Worm (Caenorhabditis elegans) whole organism, L1 larva: Measurements from ENCODE around the gene pik-1.
A peak's percentile ranks its signal among the peaks of the same experiment; 100 is the strongest.

Experiments used
- C04F5.9 ChIP-seq: sonication (generic microtip); optimal IDR thresholded peaks from 2 replicates; lab custom pipeline; 2016; ENCODE audit warnings: missing genetic modification characterization, missing compliant biosample characterization
- C34B4.2 ChIP-seq: sonication (generic microtip); optimal IDR thresholded peaks from 2 replicates; lab custom pipeline; 2017; ENCODE audit warnings: mild to moderate bottlenecking, missing genetic modification characterization, missing compliant biosample characterization
- F16B12.6 ChIP-seq: fragments of 150-350 bp; optimal IDR thresholded peaks from 2 replicates; lab custom pipeline; 2014; ENCODE audit warnings: missing biosample characterization, missing genetic modification characterization
- aly-2 ChIP-seq: fragments of 150-350 bp; optimal IDR thresholded peaks from 2 replicates; lab custom pipeline; 2014; ENCODE audit warnings: missing biosample characterization, missing genetic modification characterization
- ama-1 ChIP-seq: fragments of 150-350 bp; optimal IDR thresholded peaks from 2 replicates; lab custom pipeline; 2014
- blmp-1 ChIP-seq: fragments of 150-350 bp; optimal IDR thresholded peaks from 2 replicates; lab custom pipeline; 2014; ENCODE audit warnings: missing biosample characterization, missing genetic modification characterization
- ceh-82 ChIP-seq, 3 experiments: fragments of 150-350 bp in 1 of 3; sonication (generic microtip) in 2 of 3; optimal IDR thresholded peaks; 2 replicates each; lab custom pipeline; 2014 to 2017; ENCODE audit warnings: missing biosample characterization in 3 of 3, missing genetic modification characterization in 3 of 3
- ceh-88 ChIP-seq: fragments of 200-800 bp; sonication (Bioruptor generic); IDR thresholded peaks from 2 replicates; pipeline ENCODE4 v1.3.6; 2022; ENCODE audit warnings: missing genetic modification characterization, missing compliant biosample characterization
- ces-1 ChIP-seq: fragments of 150-350 bp; optimal IDR thresholded peaks from 2 replicates; lab custom pipeline; 2014; ENCODE audit warnings: missing biosample characterization, missing genetic modification reagents, missing genetic modification characterization
- efl-1 ChIP-seq, 4 experiments: fragments of 150-350 bp; optimal IDR thresholded peaks in 3 of 4; peaks in 1 of 4; 1 replicate in 1 of 4; 2 replicates in 3 of 4; lab custom pipeline; 2014; ENCODE audit warnings: missing biosample characterization in 2 of 4, missing genetic modification characterization in 2 of 4, missing genetic modification reagents in 2 of 4
- efl-3 ChIP-seq: fragments of 200-800 bp; sonication (Bioruptor generic); optimal IDR thresholded peaks from 2 replicates; lab custom pipeline; 2018; ENCODE audit warnings: mild to moderate bottlenecking, missing genetic modification characterization, missing compliant biosample characterization
- egl-13 ChIP-seq: sonication (generic microtip); optimal IDR thresholded peaks from 2 replicates; lab custom pipeline; 2016; ENCODE audit warnings: missing genotype, missing genetic modification reagents, missing genetic modification characterization, missing compliant biosample characterization
- egl-27 ChIP-seq, 2 experiments: fragments of 150-350 bp in 1 of 2; sonication (generic microtip); optimal IDR thresholded peaks; 3 replicates each; lab custom pipeline; 2017 to 2018; ENCODE audit warnings: missing biosample characterization in 2 of 2, missing genetic modification characterization in 2 of 2, missing genetic modification reagents in 2 of 2
- elt-2 ChIP-seq: sonication (generic microtip); optimal IDR thresholded peaks from 2 replicates; lab custom pipeline; 2016; ENCODE audit warnings: missing genetic modification characterization, mild to moderate bottlenecking, inconsistent platforms, missing compliant biosample characterization, missing genetic modification reagents
- elt-3 ChIP-seq, 6 experiments: fragments of 150-350 bp in 1 of 6; sonication (generic microtip); optimal IDR thresholded peaks; 2 replicates each; lab custom pipeline; 2017 to 2018; ENCODE audit warnings: missing biosample characterization in 6 of 6, missing genetic modification characterization in 6 of 6, inconsistent platforms in 1 of 6
- ets-5 ChIP-seq: fragments of 200-800 bp; sonication (Bioruptor generic); IDR thresholded peaks from 2 replicates; pipeline ENCODE4 v1.3.6; 2022; ENCODE audit warnings: missing genetic modification characterization, missing compliant biosample characterization
- fkh-8 ChIP-seq: sonication (generic microtip); optimal IDR thresholded peaks from 2 replicates; lab custom pipeline; 2016; ENCODE audit warnings: mild to moderate bottlenecking, missing genetic modification characterization, missing compliant biosample characterization
- hlh-17 ChIP-seq: fragments of 200-800 bp; sonication (Bioruptor generic); optimal IDR thresholded peaks from 2 replicates; lab custom pipeline; 2018; ENCODE audit warnings: missing genetic modification characterization, mild to moderate bottlenecking, missing compliant biosample characterization, moderate library complexity, borderline replicate concordance
- hlh-4 ChIP-seq: sonication (generic microtip); optimal IDR thresholded peaks from 2 replicates; lab custom pipeline; 2016; ENCODE audit warnings: mild to moderate bottlenecking, missing genetic modification characterization, missing compliant biosample characterization
- isw-1 ChIP-seq: fragments of 200-800 bp; sonication (Bioruptor generic); IDR thresholded peaks from 2 replicates; pipeline ENCODE4 v1.3.6; 2022; ENCODE audit warnings: missing genetic modification characterization, missing compliant biosample characterization
- jun-1 ChIP-seq: fragments of 150-350 bp; optimal IDR thresholded peaks from 2 replicates; lab custom pipeline; 2014; ENCODE audit warnings: missing biosample characterization, missing genetic modification reagents, missing genetic modification characterization
- lin-14 ChIP-seq: fragments of 200-800 bp; sonication (Bioruptor generic); optimal IDR thresholded peaks from 2 replicates; lab custom pipeline; 2018; ENCODE audit warnings: mild to moderate bottlenecking, missing genetic modification characterization, moderate library complexity, missing compliant biosample characterization
- lin-15B ChIP-seq: fragments of 150-350 bp; sonication (generic microtip); optimal IDR thresholded peaks from 3 replicates; lab custom pipeline; 2014; ENCODE audit warnings: missing biosample characterization, missing genetic modification characterization
- lin-35 ChIP-seq, 2 experiments: fragments of 150-350 bp; optimal IDR thresholded peaks; 2 replicates each; lab custom pipeline; 2014; ENCODE audit warnings: missing biosample characterization in 2 of 2, missing genetic modification characterization in 2 of 2, missing genetic modification reagents in 2 of 2
- lsy-2 ChIP-seq, 2 experiments: fragments of 150-350 bp; optimal IDR thresholded peaks; 2 replicates each; lab custom pipeline; 2014; ENCODE audit warnings: missing biosample characterization in 2 of 2, missing genetic modification characterization in 2 of 2
- mab-9 ChIP-seq: fragments of 200-800 bp; sonication (Bioruptor generic); IDR thresholded peaks from 2 replicates; pipeline ENCODE4 v1.3.6; 2022; ENCODE audit warnings: missing genetic modification reagents, missing genetic modification characterization, missing compliant biosample characterization
- mdl-1 ChIP-seq, 2 experiments: fragments of 150-350 bp; optimal IDR thresholded peaks; 2 replicates each; lab custom pipeline; 2014 to 2017; ENCODE audit warnings: missing biosample characterization in 2 of 2, missing genetic modification characterization in 2 of 2, inconsistent platforms in 1 of 2
- mef-2 ChIP-seq: fragments of 150-350 bp; optimal IDR thresholded peaks from 2 replicates; lab custom pipeline; 2014; ENCODE audit warnings: missing biosample characterization, missing genetic modification characterization
- nhr-12 ChIP-seq: sonication (generic microtip); optimal IDR thresholded peaks from 2 replicates; lab custom pipeline; 2017; ENCODE audit warnings: missing biosample characterization, missing genetic modification characterization
- nhr-20 ChIP-seq: sonication (generic microtip); optimal IDR thresholded peaks from 2 replicates; lab custom pipeline; 2016; ENCODE audit warnings: mild to moderate bottlenecking, missing genetic modification characterization, missing compliant biosample characterization
- nhr-28 ChIP-seq: fragments of 150-350 bp; optimal IDR thresholded peaks from 2 replicates; lab custom pipeline; 2014; ENCODE audit warnings: missing biosample characterization, missing genetic modification characterization
- nhr-47 ChIP-seq: sonication (generic microtip); optimal IDR thresholded peaks from 2 replicates; lab custom pipeline; 2016; ENCODE audit warnings: mild to moderate bottlenecking, missing genetic modification characterization, moderate library complexity, missing compliant biosample characterization
- nhr-76 ChIP-seq: sonication (generic microtip); optimal IDR thresholded peaks from 2 replicates; lab custom pipeline; 2017; ENCODE audit warnings: missing biosample characterization, missing genetic modification characterization
- nhr-77 ChIP-seq: fragments of 150-350 bp; optimal IDR thresholded peaks from 2 replicates; lab custom pipeline; 2014; ENCODE audit warnings: missing biosample characterization, missing genetic modification characterization
- nhr-84 ChIP-seq: sonication (generic microtip); optimal IDR thresholded peaks from 2 replicates; lab custom pipeline; 2017; ENCODE audit warnings: missing biosample characterization, missing genetic modification characterization
- nhr-85 ChIP-seq: sonication (generic microtip); peaks from one replicate; lab custom pipeline; 2016; ENCODE audit warnings: missing genetic modification characterization, inconsistent platforms, missing compliant biosample characterization
- pag-3 ChIP-seq: sonication (generic microtip); optimal IDR thresholded peaks from 2 replicates; lab custom pipeline; 2017; ENCODE audit warnings: missing genetic modification characterization, mild to moderate bottlenecking, missing compliant biosample characterization, antibody characterized with exemption, borderline replicate concordance; ENCODE audit not compliant: insufficient read depth
- pax-3 ChIP-seq: fragments of 200-800 bp; sonication (Bioruptor generic); optimal IDR thresholded peaks from 2 replicates; lab custom pipeline; 2018; ENCODE audit warnings: mild to moderate bottlenecking, missing genetic modification characterization, moderate library complexity, missing compliant biosample characterization
- pqm-1 ChIP-seq: sonication (generic microtip); optimal IDR thresholded peaks from 3 replicates; lab custom pipeline; 2017; ENCODE audit warnings: missing biosample characterization, missing genetic modification characterization
- rnt-1 ChIP-seq: sonication (generic microtip); optimal IDR thresholded peaks from 2 replicates; lab custom pipeline; 2016; ENCODE audit warnings: mild to moderate bottlenecking, missing genetic modification characterization, moderate library complexity, missing compliant biosample characterization
- skn-1 ChIP-seq: fragments of 150-350 bp; optimal IDR thresholded peaks from 2 replicates; lab custom pipeline; 2014; ENCODE audit warnings: missing biosample characterization, missing genetic modification characterization
- snu-23 ChIP-seq: sonication (generic microtip); optimal IDR thresholded peaks from 2 replicates; lab custom pipeline; 2016; ENCODE audit warnings: missing genetic modification characterization, missing compliant biosample characterization
- sox-4 ChIP-seq: sonication (generic microtip); optimal IDR thresholded peaks from 2 replicates; lab custom pipeline; 2016; ENCODE audit warnings: missing genetic modification characterization, missing compliant biosample characterization
- sptf-1 ChIP-seq: fragments of 150-350 bp; optimal IDR thresholded peaks from 2 replicates; lab custom pipeline; 2014; ENCODE audit warnings: missing biosample characterization, missing genetic modification characterization
- swsn-7 ChIP-seq: sonication (generic microtip); optimal IDR thresholded peaks from 2 replicates; lab custom pipeline; 2016; ENCODE audit warnings: missing genetic modification characterization, missing compliant biosample characterization
- tbx-2 ChIP-seq: sonication (generic microtip); optimal IDR thresholded peaks from 2 replicates; lab custom pipeline; 2016; ENCODE audit warnings: missing genetic modification characterization, missing compliant biosample characterization
- tlp-1 ChIP-seq: fragments of 150-350 bp; optimal IDR thresholded peaks from 2 replicates; lab custom pipeline; 2014; ENCODE audit warnings: missing biosample characterization, missing genetic modification characterization
- unc-62 ChIP-seq: fragments of 150-350 bp; optimal IDR thresholded peaks from 2 replicates; lab custom pipeline; 2014; ENCODE audit warnings: missing biosample characterization, missing genetic modification reagents, missing genetic modification characterization
- vab-15 ChIP-seq: sonication (generic microtip); optimal IDR thresholded peaks from 2 replicates; lab custom pipeline; 2017; ENCODE audit warnings: missing genotype, mild to moderate bottlenecking, missing genetic modification characterization, missing compliant biosample characterization
- zag-1 ChIP-seq: fragments of 150-350 bp; optimal IDR thresholded peaks from 2 replicates; lab custom pipeline; 2014; ENCODE audit warnings: missing biosample characterization, missing genetic modification characterization
- ztf-11 ChIP-seq, 2 experiments: sonication (generic microtip); optimal IDR thresholded peaks; 2 replicates each; lab custom pipeline; 2016 to 2017; ENCODE audit warnings: missing genetic modification characterization in 2 of 2, missing biosample characterization in 1 of 2, missing compliant biosample characterization in 1 of 2

pik-1 gene

DNA sequence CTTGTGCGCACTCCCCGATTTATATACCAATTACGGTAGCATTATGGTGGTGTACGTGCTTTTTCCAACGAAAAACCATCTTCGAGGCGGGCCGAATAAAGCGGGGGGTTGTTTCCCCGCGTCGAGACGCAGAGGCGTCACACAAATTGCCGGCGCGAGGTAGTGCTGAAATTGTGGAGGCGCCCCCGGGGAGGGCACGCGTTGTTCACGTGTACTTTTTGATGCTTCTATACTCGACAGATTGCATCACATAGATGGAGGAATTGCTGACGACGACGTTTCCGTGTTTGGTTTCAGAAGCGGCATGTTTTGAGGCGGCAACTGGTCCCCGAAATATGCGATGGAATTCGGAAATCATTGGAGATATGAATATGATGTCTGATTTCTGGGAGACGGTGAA is 20.6 kb upstream of the pik-1 start (continued):
- TF ChIP-seq hlh-4 (tag; lab: Kevin White, UChicago) (no peak), ceh-88 (GFP tag; lab: Robert Waterston, UW) (no peak; the same call in 1 of the 2 replicates), nhr-85 (peak; percentile 96), egl-27 (tag; optimal IDR thresholded peaks at IDR 0.05; lab: Kevin White, UChicago) (peak; percentile 69 to 88), isw-1 (GFP tag; lab: Robert Waterston, UW) (peak; percentile 63), lsy-2 (tag; optimal IDR thresholded peaks at IDR 0.05; lab: Kevin White, UChicago) (peak; percentile 74 to 87), ceh-82 (tag; optimal IDR thresholded peaks at IDR 0.05; lab: Kevin White, UChicago) (peak; percentile 79 to 96 (median 84)), aly-2 (tag; lab: Kevin White, UChicago) (no peak), sptf-1 (no peak), nhr-76 (tag; lab: Kevin White, UChicago) (no peak), fkh-8 (peak; percentile 96), ztf-11 (tag; optimal IDR thresholded peaks at IDR 0.05; lab: Kevin White, UChicago) (peak in 1 of 2 experiments; percentile 53), nhr-12 (tag; lab: Kevin White, UChicago) (no peak), elt-3 (tag; optimal IDR thresholded peaks at IDR 0.05; lab: Kevin White, UChicago) (peak in 3 of 6 experiments; percentile 36 to 81 (median 74)), skn-1 (tag; lab: Kevin White, UChicago) (peak; percentile 88), tbx-2 (tag; lab: Kevin White, UChicago) (peak; percentile 91), jun-1 (tag; lab: Kevin White, UChicago) (peak; percentile 77), nhr-47 (tag; lab: Kevin White, UChicago) (peak; percentile 90), tlp-1 (tag; lab: Kevin White, UChicago) (no peak), ama-1 (lab: Kevin White, UChicago) (no peak), lin-14 (GFP tag; lab: Kevin White, UChicago) (peak; percentile 99), blmp-1 (peak; percentile 50), efl-1 (optimal IDR thresholded peaks at IDR 0.05; lab: Kevin White, UChicago) (peak; percentile 66 to 81), efl-1 (GFP tag; optimal IDR thresholded peaks at IDR 0.05 in 1 of 2; lab: Kevin White, UChicago) (peak; percentile 40 to 96), mab-9 (peak; percentile 71), hlh-17 (no peak), ces-1 (no peak), pag-3 (tag; lab: Kevin White, UChicago) (no peak), vab-15 (peak; percentile 69), nhr-20 (peak; percentile 95), unc-62 (GFP tag; lab: Kevin White, UChicago) (no peak), snu-23 (GFP tag; lab: Kevin White, UChicago) (peak; percentile 96), ets-5 (GFP tag; lab: Robert Waterston, UW) (no peak), mdl-1 (tag; optimal IDR thresholded peaks at IDR 0.05; lab: Kevin White, UChicago) (peak in 1 of 2 experiments; percentile 90), efl-3 (GFP tag; lab: Kevin White, UChicago) (no peak), F16B12.6 (tag; lab: Kevin White, UChicago) (peak; percentile 38)

DNA sequence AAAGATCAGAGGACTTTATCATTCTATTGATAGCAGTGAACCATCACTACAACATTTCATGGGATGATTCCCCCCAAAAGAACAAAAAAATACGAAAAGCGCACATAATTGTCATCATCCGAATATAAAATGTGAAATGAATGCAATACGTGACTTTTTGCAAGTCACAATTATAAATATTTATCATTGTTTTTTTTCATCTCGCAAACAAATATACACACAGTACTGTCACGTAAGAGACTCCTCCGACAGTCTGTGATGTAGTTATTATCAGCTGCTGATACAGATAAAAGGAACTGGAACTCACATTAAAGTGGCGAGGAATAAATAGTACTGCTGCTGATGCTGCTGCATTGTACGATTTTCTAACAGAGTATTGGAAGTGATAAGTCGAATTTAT is 19.5 kb upstream of the pik-1 start:
- TF ChIP-seq mdl-1 (tag; optimal IDR thresholded peaks at IDR 0.05; lab: Kevin White, UChicago) (no peak), elt-2 (tag; lab: Kevin White, UChicago) (peak; percentile 80), nhr-77 (tag; lab: Kevin White, UChicago) (no peak), mef-2 (tag; lab: Kevin White, UChicago) (no peak), nhr-84 (no peak), pax-3 (no peak), lin-15B (tag; lab: Kevin White, UChicago) (no peak), pqm-1 (tag; lab: Kevin White, UChicago) (no peak), fkh-8 (no peak), ztf-11 (tag; optimal IDR thresholded peaks at IDR 0.05; lab: Kevin White, UChicago) (no peak), jun-1 (tag; lab: Kevin White, UChicago) (no peak), hlh-4 (tag; lab: Kevin White, UChicago) (no peak), efl-1 (optimal IDR thresholded peaks at IDR 0.05; lab: Kevin White, UChicago) (no peak), efl-1 (GFP tag; optimal IDR thresholded peaks at IDR 0.05 in 1 of 2; lab: Kevin White, UChicago) (peak in 1 of 2 experiments; percentile 54), zag-1 (tag; lab: Kevin White, UChicago) (no peak), nhr-20 (peak; percentile 18), C04F5.9 (no peak), sptf-1 (no peak), sox-4 (tag; lab: Kevin White, UChicago) (no peak), swsn-7 (tag; lab: Kevin White, UChicago) (no peak), C34B4.2 (no peak), pag-3 (tag; lab: Kevin White, UChicago) (no peak), F16B12.6 (tag; lab: Kevin White, UChicago) (no peak), egl-13 (no peak), nhr-28 (tag; lab: Kevin White, UChicago) (no peak), rnt-1 (tag; lab: Kevin White, UChicago) (no peak), lin-35 (GFP tag; optimal IDR thresholded peaks at IDR 0.05; lab: Kevin White, UChicago) (peak in 1 of 2 experiments; percentile 5)
